Worm (Caenorhabditis elegans) whole organism, L3 larva: ENCODE results near the gene F31F7.2.

Source experiments
- ZK546.5 ChIP-seq: sonication (generic microtip); optimal IDR thresholded peaks from 2 replicates; lab custom pipeline; 2017; ENCODE audit warnings: missing biosample characterization, missing genetic modification characterization
- aly-2 ChIP-seq: fragments of 150-350 bp; optimal IDR thresholded peaks from 2 replicates; lab custom pipeline; 2014; ENCODE audit warnings: missing biosample characterization, missing genetic modification characterization
- ama-1 ChIP-seq: fragments of 150-350 bp; optimal IDR thresholded peaks from 2 replicates; lab custom pipeline; 2018
- egl-27 ChIP-seq: sonication (generic microtip); optimal IDR thresholded peaks from 4 replicates; lab custom pipeline; 2017; ENCODE audit warnings: missing biosample characterization, missing genetic modification reagents, missing genetic modification characterization
- elt-3 ChIP-seq, 3 experiments: fragments of 150-350 bp in 1 of 3; sonication (generic microtip) in 2 of 3; optimal IDR thresholded peaks; 2 replicates in 2 of 3; 4 replicates in 1 of 3; lab custom pipeline; 2014 to 2017; ENCODE audit warnings: missing biosample characterization in 3 of 3, missing genetic modification characterization in 3 of 3
- fkh-10 ChIP-seq: sonication (generic microtip); optimal IDR thresholded peaks from 2 replicates; lab custom pipeline; 2017; ENCODE audit warnings: missing biosample characterization, missing genetic modification reagents, missing genetic modification characterization
- nhr-11 ChIP-seq: fragments of 150-350 bp; optimal IDR thresholded peaks from 2 replicates; lab custom pipeline; 2014; ENCODE audit warnings: missing biosample characterization, missing genetic modification characterization
- nhr-12 ChIP-seq: fragments of 150-350 bp; optimal IDR thresholded peaks from 2 replicates; lab custom pipeline; 2014; ENCODE audit warnings: missing biosample characterization, missing genetic modification characterization
- skn-1 ChIP-seq: fragments of 150-350 bp; optimal IDR thresholded peaks from 2 replicates; lab custom pipeline; 2014; ENCODE audit warnings: missing biosample characterization, missing genetic modification characterization
- snpc-4 ChIP-seq: fragments of 150-350 bp; optimal IDR thresholded peaks from 2 replicates; lab custom pipeline; 2014; ENCODE audit warnings: missing biosample characterization, missing genetic modification characterization
- tbx-2 ChIP-seq: sonication (generic microtip); optimal IDR thresholded peaks from 2 replicates; lab custom pipeline; 2016; ENCODE audit warnings: mild to moderate bottlenecking, missing genetic modification characterization, missing compliant biosample characterization
- unc-39 ChIP-seq: sonication (generic microtip); optimal IDR thresholded peaks from 4 replicates; lab custom pipeline; 2017; ENCODE audit warnings: missing biosample characterization, missing genetic modification characterization
- unc-62 ChIP-seq: fragments of 150-350 bp; sonication (generic microtip); optimal IDR thresholded peaks from 4 replicates; lab custom pipeline; 2014; ENCODE audit warnings: missing biosample characterization, missing genetic modification reagents, missing genetic modification characterization
- ztf-4 ChIP-seq: fragments of 150-350 bp; optimal IDR thresholded peaks from 2 replicates; lab custom pipeline; 2014; ENCODE audit warnings: missing biosample characterization, missing genetic modification characterization

ce11 chrV:6292401-6292800, 21.7 kb downstream of the F31F7.2 start, which contains the start of gene K12B6.9:
- TF ChIP-seq elt-3 (tag; optimal IDR thresholded peaks at IDR 0.05; lab: Kevin White, UChicago) (no peak), nhr-11 (tag; lab: Kevin White, UChicago) (no peak), unc-62 (GFP tag; lab: Kevin White, UChicago) (no peak), fkh-10 (GFP tag; lab: Kevin White, UChicago) (no peak), ztf-4 (no peak), egl-27 (tag; lab: Kevin White, UChicago) (no peak), aly-2 (tag; lab: Kevin White, UChicago) (no peak), ama-1 (lab: Kevin White, UChicago) (no peak), skn-1 (tag; lab: Kevin White, UChicago) (no peak), unc-39 (no peak), tbx-2 (no peak), ZK546.5 (no peak), snpc-4 (tag; lab: Kevin White, UChicago) (no peak), nhr-12 (tag; lab: Kevin White, UChicago) (no peak)
